Worm (Caenorhabditis elegans): ENCODE data around the gene crn-4.

crn-4 gene

DNA sequence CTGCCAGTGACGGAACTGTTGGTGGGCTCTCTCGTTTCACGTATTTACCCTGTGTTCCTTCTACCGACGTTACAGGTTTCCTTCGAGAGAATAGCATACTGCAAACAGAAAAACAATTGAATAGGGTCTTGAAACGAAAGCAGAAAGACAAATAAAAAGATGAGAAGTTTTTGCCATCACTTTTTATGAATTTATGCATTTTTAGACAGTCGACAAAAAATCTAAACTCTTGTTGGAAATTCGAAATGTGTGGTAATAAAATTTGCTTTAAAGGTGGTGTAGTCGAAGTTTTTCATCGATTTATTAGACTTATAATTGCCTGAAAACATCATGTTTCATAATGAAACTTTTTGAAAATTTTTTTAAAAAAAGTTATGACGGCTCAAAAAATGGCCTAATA, 29.2 kb upstream of the crn-4 start, which contains the start of gene sav-1:
Gene sav-1 (minus strand): TSS at position 101 of the 400 bp plus-strand sequence.
- no peak for TF ChIP-seq ama-1 (optimal IDR thresholded peaks at IDR 0.05)
- TF ChIP-seq nhr-28 (tag; optimal IDR thresholded peaks at IDR 0.05) = no peak
- TF ChIP-seq unc-62 (GFP tag; optimal IDR thresholded peaks at IDR 0.05) = no peak
- no peak for TF ChIP-seq nhr-12 (tag; optimal IDR thresholded peaks at IDR 0.05)

DNA sequence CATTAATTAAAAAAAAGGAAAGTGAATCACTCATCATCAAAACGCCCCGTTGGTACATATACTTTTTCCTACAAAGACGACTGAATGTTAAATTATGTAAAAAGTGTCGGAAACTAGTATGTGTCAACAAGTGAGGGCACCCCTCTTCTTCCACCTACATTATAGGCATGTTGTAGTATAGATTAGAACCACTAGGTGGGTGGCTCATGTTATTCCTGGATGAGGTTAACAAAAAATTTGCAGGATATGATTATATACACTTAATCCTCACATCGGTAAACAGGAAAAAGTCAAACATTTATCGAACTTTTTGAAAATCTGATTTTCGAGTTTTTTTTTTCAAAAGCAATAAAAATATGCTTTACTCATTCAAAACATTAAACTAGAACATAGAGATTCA, 18.1 kb upstream of the crn-4 start:
- no peak for TF ChIP-seq snpc-4 (tag; optimal IDR thresholded peaks at IDR 0.05)
- no peak for TF ChIP-seq hmg-11 (tag; optimal IDR thresholded peaks at IDR 0.05)
- TF ChIP-seq ZK546.5 (tag; optimal IDR thresholded peaks at IDR 0.05) = no peak
- TF ChIP-seq skn-1 (tag; optimal IDR thresholded peaks at IDR 0.05) = no peak
- no peak for TF ChIP-seq nhr-12 (tag; optimal IDR thresholded peaks at IDR 0.05)
- TF ChIP-seq fos-1 (tag; optimal IDR thresholded peaks at IDR 0.05) = no peak
- TF ChIP-seq nhr-67 (tag; optimal IDR thresholded peaks at IDR 0.05) = no peak
- TF ChIP-seq elt-3 (tag; optimal IDR thresholded peaks at IDR 0.05) = no peak
- no peak for TF ChIP-seq egl-5 (tag; optimal IDR thresholded peaks at IDR 0.05)
- TF ChIP-seq mml-1 (tag; optimal IDR thresholded peaks at IDR 0.05) = no peak
- no peak for TF ChIP-seq lin-15B (tag; optimal IDR thresholded peaks at IDR 0.05)
- TF ChIP-seq unc-39 (tag; optimal IDR thresholded peaks at IDR 0.05) = no peak
- no peak for TF ChIP-seq nhr-237 (tag; optimal IDR thresholded peaks at IDR 0.05)
- no peak for TF ChIP-seq eor-1 (tag; optimal IDR thresholded peaks at IDR 0.05)
- no peak for TF ChIP-seq pqm-1 (tag; optimal IDR thresholded peaks at IDR 0.05)
- TF ChIP-seq nhr-76 (tag; optimal IDR thresholded peaks at IDR 0.05) = no peak
- no peak for TF ChIP-seq jun-1 (tag; optimal IDR thresholded peaks at IDR 0.05)
- TF ChIP-seq ztf-4 (tag; optimal IDR thresholded peaks at IDR 0.05) = no peak

DNA sequence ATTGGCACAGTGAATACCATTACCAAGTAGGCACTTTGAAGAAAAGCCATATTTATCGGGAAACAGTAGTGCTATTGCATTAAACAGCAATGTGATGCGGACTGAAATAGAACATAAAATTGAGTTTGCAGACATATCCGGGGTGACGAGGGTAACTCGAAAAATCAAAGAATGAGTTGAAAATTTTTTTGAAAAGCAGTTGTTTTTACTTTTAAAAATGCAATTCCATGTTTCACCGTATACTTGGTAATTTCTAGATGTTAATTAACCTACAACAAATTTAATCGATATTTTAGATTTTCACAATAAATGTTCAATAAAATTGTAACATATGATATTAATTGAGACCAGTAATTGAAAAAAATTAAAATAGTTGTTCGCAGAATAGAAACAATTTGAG, 16.3 kb upstream of the crn-4 start, which contains the start of gene AH9.4:
Gene AH9.4 (minus strand): TSS at position 101 of the 400 bp plus-strand sequence.
- TF ChIP-seq elt-2 (tag; optimal IDR thresholded peaks at IDR 0.05) (no peak), nhr-237 (tag; optimal IDR thresholded peaks at IDR 0.05) (no peak), nhr-76 (tag; optimal IDR thresholded peaks at IDR 0.05) (no peak), zag-1 (tag; optimal IDR thresholded peaks at IDR 0.05) (no peak), lin-15B (tag; optimal IDR thresholded peaks at IDR 0.05) (no peak), mdl-1 (tag; optimal IDR thresholded peaks at IDR 0.05) (no peak), nfya-1 (tag; optimal IDR thresholded peaks at IDR 0.05; ENCODE audit: insufficient read depth) (no peak), ceh-9 (tag; optimal IDR thresholded peaks at IDR 0.05) (no peak), nhr-23 (tag; optimal IDR thresholded peaks at IDR 0.05) (no peak), jun-1 (tag; optimal IDR thresholded peaks at IDR 0.05) (no peak), elt-1 (tag; optimal IDR thresholded peaks at IDR 0.05) (no peak), ama-1 (optimal IDR thresholded peaks at IDR 0.05) (no peak), nhr-11 (tag; optimal IDR thresholded peaks at IDR 0.05) (no peak), ceh-28 (tag; optimal IDR thresholded peaks at IDR 0.05) (no peak), hmg-11 (tag; optimal IDR thresholded peaks at IDR 0.05) (no peak), nhr-12 (tag; optimal IDR thresholded peaks at IDR 0.05) (no peak), ZK546.5 (tag; optimal IDR thresholded peaks at IDR 0.05) (no peak), unc-39 (tag; optimal IDR thresholded peaks at IDR 0.05) (no peak), R02D3.7 (tag; optimal IDR thresholded peaks at IDR 0.05) (no peak), daf-12 (tag; optimal IDR thresholded peaks at IDR 0.05) (no peak)

DNA sequence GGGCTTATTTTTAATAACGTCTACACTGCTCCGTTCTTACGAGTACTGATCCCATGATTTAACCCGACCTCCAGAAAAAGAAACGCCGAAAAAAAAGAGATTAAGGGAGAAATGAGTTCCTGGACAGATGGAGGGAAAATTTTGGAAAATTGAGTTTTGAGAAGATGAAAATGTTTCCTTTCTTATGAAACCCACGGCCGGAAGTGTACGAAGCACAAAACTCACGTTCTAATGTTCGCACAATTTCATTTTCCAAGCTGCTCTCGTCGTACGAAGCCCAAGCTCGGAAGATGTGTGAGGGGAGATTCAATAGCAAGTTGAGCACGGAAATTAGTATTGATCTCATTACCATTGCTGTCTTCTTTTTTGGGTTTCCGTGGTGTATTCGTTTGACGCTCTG, 13.5 kb upstream of the crn-4 start:
- TF ChIP-seq R02D3.7 (tag; optimal IDR thresholded peaks at IDR 0.05) (no peak), lin-15B (tag; optimal IDR thresholded peaks at IDR 0.05) (no peak), fkh-10 (GFP tag; optimal IDR thresholded peaks at IDR 0.05) (peak; percentile 75), aly-2 (tag; optimal IDR thresholded peaks at IDR 0.05) (no peak), ztf-4 (tag; optimal IDR thresholded peaks at IDR 0.05) (no peak)

DNA sequence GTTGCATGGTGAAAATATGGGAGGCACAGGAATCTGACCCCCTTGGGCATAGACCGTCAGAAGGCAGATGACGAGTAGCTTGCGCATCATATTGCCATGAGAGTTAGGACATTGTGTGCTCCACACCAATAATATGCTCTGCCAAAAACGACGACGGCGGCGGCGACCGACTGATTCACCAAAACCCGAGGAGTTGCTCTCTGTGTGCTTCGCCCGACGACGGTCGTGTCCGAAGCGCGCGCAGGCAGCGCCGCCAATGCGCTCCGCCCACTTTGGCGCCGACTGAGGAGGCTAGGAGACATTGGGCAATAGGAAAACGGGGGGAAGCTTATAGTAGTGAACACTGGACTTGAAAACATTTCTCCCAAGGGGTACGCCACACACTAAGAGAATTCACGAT, 10.1 kb upstream of the crn-4 start, which contains the start of gene AH9.6:
Gene AH9.6 (minus strand): TSS at position 183 of the 400 bp plus-strand sequence.
- TF ChIP-seq egl-27 (tag; optimal IDR thresholded peaks at IDR 0.05) (no peak), nhr-23 (tag; optimal IDR thresholded peaks at IDR 0.05) (no peak), nfya-1 (tag; optimal IDR thresholded peaks at IDR 0.05; ENCODE audit: insufficient read depth) (peak; percentile 14)
